Worm (Caenorhabditis elegans) whole organism, L4/young adult: ENCODE results near the gene F12E12.1.

Source experiments
- W03F9.2 ChIP-seq: fragments of 150-350 bp; optimal IDR thresholded peaks from 2 replicates; lab custom pipeline; 2014; ENCODE audit warnings: missing biosample characterization, missing genetic modification characterization
- dao-5 ChIP-seq: sonication (generic microtip); optimal IDR thresholded peaks from 2 replicates; lab custom pipeline; 2016; ENCODE audit warnings: missing genotype, missing genetic modification characterization, moderate library complexity, missing compliant biosample characterization
- him-1 ChIP-seq: sonication (generic microtip); optimal IDR thresholded peaks from 2 replicates; lab custom pipeline; 2016; ENCODE audit warnings: missing genotype, missing genetic modification reagents, missing genetic modification characterization, missing compliant biosample characterization

ce11 chrII:3759010-3759409, 17.3 kb downstream of the F12E12.1 start, which contains the start of gene T24E12.12:
- TF ChIP-seq him-1 (no peak), W03F9.2 (no peak), dao-5 (tag; lab: Kevin White, UChicago) (no peak)
